Fruit fly (Drosophila melanogaster) whole organism, embryonic: ENCODE measurements around the gene eIF4A.
A peak's percentile ranks its signal among the peaks of the same experiment; 100 is the strongest.

Experiments
- Atf3 ChIP-seq: fragments of 200-800 bp; sonication (Bioruptor generic); optimal IDR thresholded peaks from 3 replicates; lab custom pipeline; 2016; ENCODE audit warnings: missing biosample characterization, missing genetic modification characterization
- B-H1 ChIP-seq: fragments of 200-800 bp; sonication (Bioruptor generic); IDR thresholded peaks from 3 replicates; pipeline ENCODE4 v1.3.6; 2022; ENCODE audit warnings: missing biosample characterization, missing genetic modification characterization
- C15 ChIP-seq: fragments of 200-800 bp; sonication (Bioruptor generic); IDR thresholded peaks from 3 replicates; pipeline ENCODE4 v1.3.6; 2022; ENCODE audit warnings: missing biosample characterization, missing genetic modification characterization
- CG10147 ChIP-seq: fragments of 200-800 bp; sonication (Bioruptor generic); optimal IDR thresholded peaks from 2 replicates; lab custom pipeline; 2019; ENCODE audit warnings: missing biosample characterization, mild to moderate bottlenecking, missing genetic modification characterization, moderate library complexity
- CG11723 ChIP-seq: fragments of 200-800 bp; sonication (Bioruptor generic); optimal IDR thresholded peaks from 2 replicates; lab custom pipeline; 2017; ENCODE audit warnings: missing biosample characterization, mild to moderate bottlenecking, missing genetic modification characterization
- CG13287 ChIP-seq: fragments of 200-800 bp; sonication (Bioruptor generic); IDR thresholded peaks from 2 replicates; pipeline ENCODE4 v1.3.6; 2022; ENCODE audit warnings: missing biosample characterization, missing genetic modification characterization; ENCODE audit not compliant: partially characterized antibody
- CG13424 ChIP-seq: fragments of 200-800 bp; sonication (Bioruptor generic); optimal IDR thresholded peaks from 2 replicates; lab custom pipeline; 2019; ENCODE audit warnings: missing biosample characterization, mild to moderate bottlenecking, missing genetic modification characterization, moderate library complexity
- CG15479 ChIP-seq: fragments of 200-800 bp; sonication (Bioruptor generic); optimal IDR thresholded peaks from 3 replicates; lab custom pipeline; 2019; ENCODE audit warnings: missing biosample characterization, mild to moderate bottlenecking, missing genetic modification characterization, moderate library complexity
- CG17186 ChIP-seq: fragments of 200-800 bp; sonication (Bioruptor generic); optimal IDR thresholded peaks from 3 replicates; lab custom pipeline; 2017; ENCODE audit warnings: missing biosample characterization, missing genetic modification reagents, missing genetic modification characterization
- CG17361 ChIP-seq: fragments of 200-800 bp; sonication (Bioruptor generic); IDR thresholded peaks from 3 replicates; pipeline ENCODE4 v1.3.6; 2022; ENCODE audit warnings: missing biosample characterization, missing genetic modification characterization
- CG17568 ChIP-seq: fragments of 200-800 bp; sonication (Bioruptor generic); optimal IDR thresholded peaks from 2 replicates; lab custom pipeline; 2018; ENCODE audit warnings: missing biosample characterization, mild to moderate bottlenecking, missing genetic modification characterization, moderate library complexity
- CG17802 ChIP-seq: fragments of 200-800 bp; sonication (Bioruptor generic); optimal IDR thresholded peaks from 2 replicates; lab custom pipeline; 2018; ENCODE audit warnings: missing biosample characterization, mild to moderate bottlenecking, missing genetic modification characterization, moderate library complexity
- CG18476 ChIP-seq: fragments of 200-800 bp; sonication (Bioruptor generic); optimal IDR thresholded peaks from 2 replicates; lab custom pipeline; 2016; ENCODE audit warnings: missing biosample characterization, mild to moderate bottlenecking, missing genetic modification characterization
- CG3163 ChIP-seq: fragments of 200-800 bp; sonication (Bioruptor generic); optimal IDR thresholded peaks from 3 replicates; lab custom pipeline; 2016; ENCODE audit warnings: missing biosample characterization, missing genetic modification characterization
- CG33213 ChIP-seq: fragments of 200-800 bp; sonication (Bioruptor generic); optimal IDR thresholded peaks from 3 replicates; lab custom pipeline; 2016; ENCODE audit warnings: missing biosample characterization, missing genetic modification characterization
- CG7372 ChIP-seq: fragments of 200-800 bp; sonication (Bioruptor generic); IDR thresholded peaks from 2 replicates; pipeline ENCODE4 v1.3.6; 2022; ENCODE audit warnings: missing biosample characterization, missing genetic modification characterization
- CG7987 ChIP-seq: fragments of 200-800 bp; sonication (Bioruptor generic); optimal IDR thresholded peaks from 2 replicates; lab custom pipeline; 2018; ENCODE audit warnings: missing biosample characterization, mild to moderate bottlenecking, missing genetic modification characterization, moderate library complexity
- CG8290 ChIP-seq, 3 experiments: fragments of 200-800 bp; sonication (Bioruptor generic); optimal IDR thresholded peaks; 2 replicates each; lab custom pipeline; 2016 to 2019; ENCODE audit warnings: missing biosample characterization in 3 of 3, missing genetic modification characterization in 3 of 3, mild to moderate bottlenecking in 2 of 3, moderate library complexity in 1 of 3
- CHES-1-like ChIP-seq: fragments of 200-800 bp; sonication (Bioruptor generic); optimal IDR thresholded peaks from 2 replicates; lab custom pipeline; 2016; ENCODE audit warnings: missing biosample characterization, missing genetic modification characterization
- D19A ChIP-seq: fragments of 200-800 bp; optimal IDR thresholded peaks from 3 replicates; lab custom pipeline; 2019; ENCODE audit warnings: missing biosample characterization, mild to moderate bottlenecking, missing genetic modification characterization, moderate library complexity
- H15 ChIP-seq: fragments of 200-800 bp; sonication (Bioruptor generic); IDR thresholded peaks from 3 replicates; pipeline ENCODE4 v1.3.6; 2022; ENCODE audit warnings: missing biosample characterization, missing genetic modification characterization
- HLH4C ChIP-seq: fragments of 200-800 bp; sonication (Bioruptor generic); IDR thresholded peaks from 3 replicates; pipeline ENCODE4 v1.3.6; 2022; ENCODE audit warnings: missing biosample characterization, missing genetic modification characterization; ENCODE audit not compliant: partially characterized antibody
- Hsf ChIP-seq: fragments of 200-800 bp; sonication (Bioruptor generic); optimal IDR thresholded peaks from 3 replicates; lab custom pipeline; 2016; ENCODE audit warnings: missing biosample characterization, missing genetic modification characterization
- Myb ChIP-seq: fragments of 200-800 bp; sonication (Bioruptor generic); optimal IDR thresholded peaks from 2 replicates; lab custom pipeline; 2016; ENCODE audit warnings: missing biosample characterization, missing genetic modification characterization
- NC2α ChIP-seq: fragments of 200-800 bp; sonication (Bioruptor generic); optimal IDR thresholded peaks from 2 replicates; lab custom pipeline; 2016; ENCODE audit warnings: missing biosample characterization, missing genetic modification characterization
- NC2β ChIP-seq: fragments of 200-800 bp; sonication (Bioruptor generic); optimal IDR thresholded peaks from 2 replicates; lab custom pipeline; 2016; ENCODE audit warnings: missing biosample characterization, missing genetic modification characterization
- Nf-YB ChIP-seq: fragments of 200-800 bp; sonication (Bioruptor generic); optimal IDR thresholded peaks from 3 replicates; lab custom pipeline; 2019; ENCODE audit warnings: missing biosample characterization, mild to moderate bottlenecking, missing genetic modification characterization, moderate library complexity
- Ptx1 ChIP-seq: fragments of 200-800 bp; sonication (Bioruptor generic); IDR thresholded peaks from 2 replicates; pipeline ENCODE4 v1.3.6; 2022; ENCODE audit warnings: missing biosample characterization, missing genetic modification characterization
- Rx ChIP-seq: fragments of 200-800 bp; sonication (Bioruptor generic); IDR thresholded peaks from 2 replicates; pipeline ENCODE4 v1.3.6; 2022; ENCODE audit warnings: missing biosample characterization, missing genetic modification characterization
- Sry-β ChIP-seq: fragments of 200-800 bp; sonication (Bioruptor generic); optimal IDR thresholded peaks from 2 replicates; lab custom pipeline; 2018; ENCODE audit warnings: missing biosample characterization, mild to moderate bottlenecking, missing genetic modification characterization, moderate library complexity
- Taf1 ChIP-seq: fragments of 200-800 bp; sonication (Bioruptor generic); IDR thresholded peaks from 2 replicates; pipeline ENCODE4 v1.3.6; 2022; ENCODE audit warnings: missing biosample characterization, missing genetic modification characterization
- Trl ChIP-seq, 3 experiments: fragments of >200 bp in 2 of 3; fragments of 200-800 bp in 1 of 3; sonication (Bioruptor generic) in 1 of 3; optimal IDR thresholded peaks; 2 replicates in 1 of 3; 3 replicates in 2 of 3; lab custom pipeline; 2016 to 2017; ENCODE audit warnings: missing biosample characterization in 1 of 3, missing genetic modification characterization in 1 of 3
- Usf ChIP-seq: fragments of 200-800 bp; sonication (Bioruptor generic); optimal IDR thresholded peaks from 2 replicates; lab custom pipeline; 2017; ENCODE audit warnings: missing genotype, missing biosample characterization, missing genetic modification characterization
- cg ChIP-seq: fragments of 200-800 bp; sonication (Bioruptor generic); optimal IDR thresholded peaks from 3 replicates; lab custom pipeline; 2019; ENCODE audit warnings: missing biosample characterization, mild to moderate bottlenecking, missing genetic modification characterization, moderate library complexity
- chm ChIP-seq: fragments of 200-800 bp; sonication (Bioruptor generic); IDR thresholded peaks from 2 replicates; pipeline ENCODE4 v1.3.6; 2022; ENCODE audit warnings: missing biosample characterization, missing genetic modification characterization
- ci ChIP-seq: fragments of 200-800 bp; sonication (Bioruptor generic); IDR thresholded peaks from 3 replicates; pipeline ENCODE4 v1.3.6; 2022; ENCODE audit warnings: missing biosample characterization, missing genetic modification characterization
- dati ChIP-seq: fragments of 200-800 bp; sonication (Bioruptor generic); IDR thresholded peaks from 2 replicates; pipeline ENCODE4 v1.3.6; 2022; ENCODE audit warnings: missing biosample characterization, missing genetic modification characterization
- dimm ChIP-seq: fragments of 200-800 bp; sonication (Bioruptor generic); IDR thresholded peaks from 2 replicates; pipeline ENCODE4 v1.3.6; 2022; ENCODE audit warnings: missing biosample characterization, missing genetic modification characterization
- ems ChIP-seq: fragments of 200-800 bp; sonication (Bioruptor generic); optimal IDR thresholded peaks from 3 replicates; lab custom pipeline; 2016; ENCODE audit warnings: missing biosample characterization, missing genetic modification characterization
- esg ChIP-seq: fragments of 200-800 bp; sonication (Bioruptor generic); conservative IDR thresholded peaks from 2 replicates; pipeline ENCODE4 v1.3.6; 2022; ENCODE audit warnings: missing biosample characterization, missing genetic modification characterization
- gsb ChIP-seq: fragments of 200-800 bp; sonication (Bioruptor generic); IDR thresholded peaks from 2 replicates; pipeline ENCODE4 v1.3.6; 2022; ENCODE audit warnings: missing biosample characterization, missing genetic modification characterization
- her ChIP-seq: fragments of 200-800 bp; sonication (Bioruptor generic); optimal IDR thresholded peaks from 2 replicates; lab custom pipeline; 2016; ENCODE audit warnings: missing biosample characterization, missing genetic modification characterization
- nerfin-2 ChIP-seq: fragments of 200-800 bp; sonication (Bioruptor generic); IDR thresholded peaks from 2 replicates; pipeline ENCODE4 v1.3.6; 2022; ENCODE audit warnings: missing biosample characterization, missing genetic modification characterization; ENCODE audit not compliant: partially characterized antibody
- onecut ChIP-seq: fragments of 200-800 bp; sonication (Bioruptor generic); IDR thresholded peaks from 2 replicates; pipeline ENCODE4 v1.3.6; 2022; ENCODE audit warnings: missing biosample characterization, missing genetic modification characterization
- org-1 ChIP-seq: fragments of 200-800 bp; sonication (Bioruptor generic); optimal IDR thresholded peaks from 2 replicates; lab custom pipeline; 2017; ENCODE audit warnings: missing biosample characterization, missing genetic modification characterization
- pfk ChIP-seq: fragments of 200-800 bp; sonication (Bioruptor generic); optimal IDR thresholded peaks from 2 replicates; lab custom pipeline; 2018; ENCODE audit warnings: missing biosample characterization, mild to moderate bottlenecking, missing genetic modification characterization, moderate library complexity
- pum ChIP-seq: fragments of 200-800 bp; sonication (Bioruptor generic); optimal IDR thresholded peaks from 2 replicates; lab custom pipeline; 2016; ENCODE audit warnings: missing biosample characterization, missing genetic modification characterization
- sens-2 ChIP-seq: fragments of 200-800 bp; sonication (Bioruptor generic); IDR thresholded peaks from 2 replicates; pipeline ENCODE4 v1.3.6; 2022; ENCODE audit warnings: missing biosample characterization, missing genetic modification characterization
- sqz ChIP-seq: fragments of 200-800 bp; sonication (Bioruptor generic); optimal IDR thresholded peaks from 3 replicates; lab custom pipeline; 2018; ENCODE audit warnings: missing biosample characterization, mild to moderate bottlenecking, missing genetic modification characterization
- sug ChIP-seq: fragments of 200-800 bp; optimal IDR thresholded peaks from 2 replicates; lab custom pipeline; 2019; ENCODE audit warnings: missing biosample characterization, mild to moderate bottlenecking, missing genetic modification characterization, moderate library complexity
- z ChIP-seq: fragments of 200-800 bp; sonication (Bioruptor generic); IDR thresholded peaks from 3 replicates; pipeline ENCODE4 v1.3.6; 2022; ENCODE audit warnings: missing biosample characterization, missing genetic modification characterization

eIF4A gene

DNA sequence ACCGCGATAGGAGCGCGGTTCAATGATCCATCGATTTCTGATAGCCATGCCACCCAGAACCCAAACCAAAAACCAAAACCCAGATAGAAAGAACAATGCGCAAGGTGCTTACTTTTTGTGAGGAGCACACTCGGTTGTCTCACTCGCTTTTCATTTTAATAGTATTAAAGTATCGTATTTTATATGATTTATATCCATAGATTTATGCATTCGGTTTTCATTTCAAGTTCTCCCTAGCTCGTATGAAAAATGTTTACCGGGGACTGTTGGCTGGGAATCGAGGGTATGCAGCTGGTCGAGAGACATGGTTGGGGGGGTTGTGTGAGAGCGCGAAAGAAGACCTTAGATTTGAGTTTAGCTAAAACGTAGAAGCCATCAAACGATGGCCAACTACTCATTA is 9.6 kb upstream of the eIF4A start (continued):
- no peak; the same call in 1 of the 2 replicates for TF ChIP-seq esg (GFP tag; lab: Robert Waterston, UW)
- peak; percentile 40; the same call in 1 of the 2 replicates for TF ChIP-seq Taf1 (GFP tag; lab: Robert Waterston, UW)
- no peak for TF ChIP-seq sqz (GFP tag; lab: Kevin White, UChicago)
- TF ChIP-seq sug: peak; percentile 17
- TF ChIP-seq Myb: no peak
- TF ChIP-seq CG17361: 0 out of 3 replicates have a peak, but pooled peaks have one; percentile 41
- no peak for TF ChIP-seq pfk (GFP tag; lab: Kevin White, UChicago)
- no peak; the same call in 1 of the 2 replicates for TF ChIP-seq sens-2 (GFP tag; lab: Robert Waterston, UW)
- peak; percentile 34 for TF ChIP-seq D19A (tag; lab: Kevin White, UChicago)
- TF ChIP-seq NC2α (GFP tag; lab: Kevin White, UChicago): no peak
- no peak for TF ChIP-seq Trl (optimal IDR thresholded peaks at IDR 0.05; lab: Kevin White, UChicago)
- no peak for TF ChIP-seq Trl (GFP tag; optimal IDR thresholded peaks at IDR 0.05; lab: Kevin White, UChicago)
- TF ChIP-seq Usf (GFP tag; lab: Kevin White, UChicago): no peak
- no peak for TF ChIP-seq CG13287 (GFP tag; lab: Robert Waterston, UW)
- no peak for TF ChIP-seq Rx (GFP tag; lab: Robert Waterston, UW)
- TF ChIP-seq CG3163 (GFP tag; lab: Kevin White, UChicago): no peak
- no peak for TF ChIP-seq CG11723 (GFP tag; lab: Kevin White, UChicago)
- no peak for TF ChIP-seq NC2β
- TF ChIP-seq onecut (GFP tag; lab: Robert Waterston, UW): no peak; the same call in 1 of the 2 replicates
- no peak for TF ChIP-seq dati (GFP tag; lab: Robert Waterston, UW)
- no peak for TF ChIP-seq CG17186 (GFP tag; lab: Kevin White, UChicago)
- TF ChIP-seq Sry-β: no peak
- no peak for TF ChIP-seq CG17802
- TF ChIP-seq gsb: no peak
- no peak for TF ChIP-seq Atf3
- TF ChIP-seq nerfin-2 (GFP tag; lab: Robert Waterston, UW): no peak
- TF ChIP-seq CG7987 (GFP tag; lab: Kevin White, UChicago): no peak
- peak; percentile 33; the same call in 1 of the 2 replicates for TF ChIP-seq CG7372
- TF ChIP-seq H15 (GFP tag; lab: Robert Waterston, UW): peak; percentile 36; the same call in 1 of the 3 replicates
- peak; percentile 12 for TF ChIP-seq Hsf (GFP tag; lab: Kevin White, UChicago)
- no peak for TF ChIP-seq CG17568 (GFP tag; lab: Kevin White, UChicago)
- TF ChIP-seq pum: no peak
- TF ChIP-seq CG15479 (GFP tag; lab: Kevin White, UChicago): no peak
- no peak for TF ChIP-seq CHES-1-like
- TF ChIP-seq CG13424 (tag; lab: Kevin White, UChicago): peak; percentile 35
- TF ChIP-seq CG10147 (GFP tag; lab: Kevin White, UChicago): no peak
- peak; percentile 78 for TF ChIP-seq Ptx1
- TF ChIP-seq org-1: no peak
- no peak for TF ChIP-seq dimm (GFP tag; lab: Robert Waterston, UW)
- TF ChIP-seq HLH4C (GFP tag; lab: Robert Waterston, UW): no peak
- TF ChIP-seq chm (GFP tag; lab: Robert Waterston, UW): peak; percentile 73
- TF ChIP-seq CG18476 (GFP tag; lab: Kevin White, UChicago): peak; percentile 12
- no peak for TF ChIP-seq Nf-YB (GFP tag; lab: Kevin White, UChicago)
- TF ChIP-seq CG8290 (GFP tag; optimal IDR thresholded peaks at IDR 0.05; lab: Kevin White, UChicago): no peak
- TF ChIP-seq CG8290 (tag; optimal IDR thresholded peaks at IDR 0.05; lab: Kevin White, UChicago): peak in 1 of 2 experiments; percentile 60
- TF ChIP-seq ems (GFP tag; lab: Kevin White, UChicago): peak; percentile 50
- no peak for TF ChIP-seq B-H1 (GFP tag; lab: Robert Waterston, UW)
- TF ChIP-seq z: no peak
- TF ChIP-seq CG33213 (GFP tag; lab: Kevin White, UChicago): no peak
- no peak for TF ChIP-seq her (GFP tag; lab: Kevin White, UChicago)
- no peak for TF ChIP-seq C15
- no peak for TF ChIP-seq cg (GFP tag; lab: Kevin White, UChicago)
- TF ChIP-seq ci (GFP tag; lab: Robert Waterston, UW): no peak
